Worm (Caenorhabditis elegans): Measurements from ENCODE around the gene B0524.3.

DNA sequence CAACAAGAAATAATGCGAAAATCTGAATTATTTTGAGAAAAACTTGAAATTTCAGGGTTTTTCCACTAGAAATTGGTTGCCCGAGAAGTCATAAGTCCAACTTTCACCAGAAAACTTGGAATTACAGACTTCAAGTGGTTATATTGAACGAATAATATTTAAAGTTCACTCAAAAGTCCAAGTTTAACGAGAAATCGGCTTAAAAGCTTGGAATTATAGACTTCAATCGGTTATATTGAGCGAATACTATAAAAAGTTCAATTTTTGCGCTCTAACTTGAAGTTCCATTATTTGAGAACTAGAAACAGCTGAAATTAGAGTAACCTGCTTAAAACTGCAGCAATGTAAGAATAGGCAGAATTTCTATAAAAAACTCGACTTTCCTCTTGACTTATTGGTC lies 34.6 kb downstream of the B0524.3 start:
- TF ChIP-seq him-1 (tag; optimal IDR thresholded peaks at IDR 0.05) (no peak), dao-5 (tag; optimal IDR thresholded peaks at IDR 0.05) (no peak)

All from whole organism, L4/young adult.